Worm (Caenorhabditis elegans): Measurements from ENCODE around the gene ddx-35.

ce11 chrIII:1528423-1528822, 25.8 kb downstream of the ddx-35 start:
- no peak for TF ChIP-seq zag-1 (tag; optimal IDR thresholded peaks at IDR 0.05)
- TF ChIP-seq fkh-2 (tag; optimal IDR thresholded peaks at IDR 0.05), result no peak
- no peak for TF ChIP-seq pqm-1 (tag; optimal IDR thresholded peaks at IDR 0.05)
- TF ChIP-seq pha-4 (tag; optimal IDR thresholded peaks at IDR 0.05), result no peak
- no peak for TF ChIP-seq ama-1 (optimal IDR thresholded peaks at IDR 0.05)

Measured in whole organism, L3 larva.